Worm (Caenorhabditis elegans) whole organism, L4/young adult: ENCODE results near the gene cap-1.

ENCODE experiments used
- W03F9.2 ChIP-seq: fragments of 150-350 bp; optimal IDR thresholded peaks from 2 replicates; lab custom pipeline; 2014; ENCODE audit warnings: missing biosample characterization, missing genetic modification characterization
- him-1 ChIP-seq: sonication (generic microtip); optimal IDR thresholded peaks from 2 replicates; lab custom pipeline; 2016; ENCODE audit warnings: missing genotype, missing genetic modification reagents, missing genetic modification characterization, missing compliant biosample characterization

DNA sequence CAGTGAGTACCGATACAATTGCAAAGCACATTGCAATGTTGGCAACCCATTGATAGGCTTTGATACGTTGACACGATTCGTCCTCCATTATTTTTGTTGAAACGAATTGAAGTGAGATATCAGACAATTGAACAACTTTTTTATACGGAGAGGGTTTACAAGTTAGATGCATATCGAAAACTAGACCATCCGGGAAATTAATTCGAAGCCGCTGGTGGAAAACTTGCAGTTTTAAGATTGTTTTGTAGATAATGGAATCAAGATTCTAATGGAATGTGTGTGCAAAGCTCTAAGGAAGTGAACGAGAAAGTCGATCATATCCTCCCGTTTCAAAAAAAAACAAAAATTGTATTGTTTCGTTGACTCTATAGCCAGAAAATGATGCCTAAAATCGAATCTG lies 16.5 kb upstream of the cap-1 start, which contains the start of gene col-114:
- no peak for TF ChIP-seq him-1
- TF ChIP-seq W03F9.2 (tag; lab: Kevin White, UChicago), result no peak
